Worm (Caenorhabditis elegans): ENCODE data around the gene ule-5.

ce11 chrX:11910046-11910445 is 27.1 kb downstream of the ule-5 start, which contains the start of gene Y62H9A.15:
- TF ChIP-seq snpc-4 (tag; optimal IDR thresholded peaks at IDR 0.05) (no peak), ama-1 (optimal IDR thresholded peaks at IDR 0.05) (no peak), nhr-11 (tag; optimal IDR thresholded peaks at IDR 0.05) (no peak)

All from whole organism, L1 larva.